Worm (Caenorhabditis elegans): ENCODE data around the gene swsn-7.

swsn-7 gene

ce11 chrII:7977513-7977912 is 50.0 kb downstream of the swsn-7 start:
- no peak for TF ChIP-seq fkh-3 (tag; optimal IDR thresholded peaks at IDR 0.05)

DNA sequence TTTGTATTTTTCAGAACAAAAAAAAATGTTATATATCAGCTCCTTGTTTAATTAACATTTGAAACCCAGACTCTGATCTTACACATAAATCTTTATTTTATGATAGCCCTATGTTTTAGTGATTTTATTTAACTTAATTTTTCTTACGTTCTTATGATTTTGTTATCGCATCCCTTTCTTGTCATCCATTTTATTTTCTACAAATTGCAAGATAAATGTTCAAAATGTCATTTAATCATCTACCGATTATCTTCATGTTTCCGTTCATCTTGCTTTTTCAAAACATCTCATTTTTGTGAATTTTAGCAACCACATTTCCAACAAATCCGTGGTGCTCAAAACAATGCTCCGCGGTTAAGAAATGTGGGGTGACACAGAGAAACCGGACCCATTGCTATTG is 51.3 kb downstream of the swsn-7 start, which contains the start of gene DH11.5:
DH11.5 (plus strand) TSS at position 301 of the 400 bp plus-strand sequence.
- no peak for TF ChIP-seq lin-26 (GFP tag; IDR thresholded peaks at IDR 0.05)
- TF ChIP-seq F10E7.11 (tag; optimal IDR thresholded peaks at IDR 0.05): no peak

ce11 chrII:7974189-7974823 is 53.3 kb downstream of the swsn-7 start:
- no peak for TF ChIP-seq snpc-1.3 (tag; optimal IDR thresholded peaks at IDR 0.05; ENCODE audit: insufficient read depth)
- TF ChIP-seq gei-17 (GFP tag; optimal IDR thresholded peaks at IDR 0.05): no peak
- no peak for TF ChIP-seq dox-1 (GFP tag; IDR thresholded peaks at IDR 0.05)
- no peak for TF ChIP-seq F57A8.1 (GFP tag; optimal IDR thresholded peaks at IDR 0.05)
- TF ChIP-seq madf-6 (GFP tag; IDR thresholded peaks at IDR 0.05): no peak
- TF ChIP-seq B0019.2 (GFP tag; conservative IDR thresholded peaks at IDR 0.05): no peak
- TF ChIP-seq sea-2 (GFP tag; IDR thresholded peaks at IDR 0.05): no peak
- no peak for TF ChIP-seq F49E8.2 (tag; optimal IDR thresholded peaks at IDR 0.05; ENCODE audit: insufficient read depth)
- TF ChIP-seq Y79H2A.3 (GFP tag; conservative IDR thresholded peaks at IDR 0.05): no peak
- TF ChIP-seq ztf-22 (GFP tag; optimal IDR thresholded peaks at IDR 0.05): no peak
- no peak for TF ChIP-seq chd-7 (tag; optimal IDR thresholded peaks at IDR 0.05)
- no peak for TF ChIP-seq F23B12.7 (tag; optimal IDR thresholded peaks at IDR 0.05; ENCODE audit: insufficient read depth)
- no peak for TF ChIP-seq dpff-1 (tag; optimal IDR thresholded peaks at IDR 0.05)
- no peak for TF ChIP-seq snpc-1.1 (tag; optimal IDR thresholded peaks at IDR 0.05; ENCODE audit: insufficient read depth)
- no peak for TF ChIP-seq F39B2.1 (GFP tag; IDR thresholded peaks at IDR 0.05)
- TF ChIP-seq let-607 (tag; optimal IDR thresholded peaks at IDR 0.05): no peak
